Worm (Caenorhabditis elegans) whole organism, young adult: ENCODE measurements around the gene srx-80.

Experiments
- cebp-2 ChIP-seq: fragments of 200-800 bp; sonication (Bioruptor generic); IDR thresholded peaks from 2 replicates; pipeline ENCODE4 v1.3.6; 2022; ENCODE audit warnings: missing genetic modification characterization, missing compliant biosample characterization
- ceh-27 ChIP-seq: fragments of 200-800 bp; sonication (Bioruptor generic); optimal IDR thresholded peaks from 2 replicates; lab custom pipeline; 2018; ENCODE audit warnings: mild to moderate bottlenecking, missing genetic modification characterization, moderate library complexity, missing compliant biosample characterization
- ceh-79 ChIP-seq: sonication (generic microtip); optimal IDR thresholded peaks from 2 replicates; lab custom pipeline; 2017; ENCODE audit warnings: mild to moderate bottlenecking, missing genetic modification characterization, missing compliant biosample characterization
- ets-4 ChIP-seq: fragments of 200-800 bp; sonication (Bioruptor generic); optimal IDR thresholded peaks from 2 replicates; lab custom pipeline; 2018; ENCODE audit warnings: mild to moderate bottlenecking, missing genetic modification characterization, missing compliant biosample characterization
- hmg-1.2 ChIP-seq: fragments of 200-800 bp; sonication (Bioruptor generic); IDR thresholded peaks from 2 replicates; pipeline ENCODE4 v1.3.6; 2022; ENCODE audit warnings: missing genetic modification reagents, missing genetic modification characterization, missing compliant biosample characterization
- lin-54 ChIP-seq: fragments of 200-800 bp; sonication (Bioruptor generic); optimal IDR thresholded peaks from 2 replicates; lab custom pipeline; 2018; ENCODE audit warnings: mild to moderate bottlenecking, missing genetic modification characterization, missing compliant biosample characterization
- repo-1 ChIP-seq: sonication (generic microtip); optimal IDR thresholded peaks from 2 replicates; lab custom pipeline; 2017; ENCODE audit warnings: mild to moderate bottlenecking, missing genetic modification characterization, missing compliant biosample characterization
- snpc-3.4 ChIP-seq: sonication (generic microtip); optimal IDR thresholded peaks from 2 replicates; lab custom pipeline; 2017; ENCODE audit warnings: missing genetic modification characterization, mild to moderate bottlenecking, missing compliant biosample characterization, antibody characterized with exemption, moderate library complexity, missing genotype, missing genetic modification reagents
- unc-130 ChIP-seq: sonication (generic microtip); optimal IDR thresholded peaks from 2 replicates; lab custom pipeline; 2016; ENCODE audit warnings: missing genetic modification reagents, missing genetic modification characterization, missing compliant biosample characterization
- unc-62 ChIP-seq: fragments of 150-350 bp; optimal IDR thresholded peaks from 2 replicates; lab custom pipeline; 2014; ENCODE audit warnings: missing biosample characterization, missing genetic modification reagents, missing genetic modification characterization
- ztf-18 ChIP-seq: sonication (generic microtip); optimal IDR thresholded peaks from 2 replicates; lab custom pipeline; 2016; ENCODE audit warnings: missing genotype, mild to moderate bottlenecking, missing genetic modification characterization, missing compliant biosample characterization

ce11 chrV:11637191-11637590 lies 43.7 kb downstream of the srx-80 start, which contains the start of gene sipa-1:
- TF ChIP-seq lin-54 (GFP tag; lab: Kevin White, UChicago), result no peak
- TF ChIP-seq ztf-18, result no peak
- no peak for TF ChIP-seq unc-130 (GFP tag; lab: Kevin White, UChicago)
- TF ChIP-seq ceh-27 (GFP tag; lab: Kevin White, UChicago), result no peak
- no peak for TF ChIP-seq ceh-79 (tag; lab: Kevin White, UChicago)
- no peak for TF ChIP-seq hmg-1.2 (GFP tag; lab: Robert Waterston, UW)
- TF ChIP-seq cebp-2 (GFP tag; lab: Robert Waterston, UW), result no peak
- no peak for TF ChIP-seq ets-4 (GFP tag; lab: Kevin White, UChicago)
- TF ChIP-seq repo-1, result no peak
- TF ChIP-seq unc-62 (GFP tag; lab: Kevin White, UChicago), result no peak
- no peak for TF ChIP-seq snpc-3.4 (tag; lab: Kevin White, UChicago)
